Worm (Caenorhabditis elegans): Measurements from ENCODE around the gene nhr-76.

ce11 chrIV:631869-632268 is 4.5 kb downstream of the nhr-76 start:
- TF ChIP-seq nhr-76 (tag; optimal IDR thresholded peaks at IDR 0.05) (no peak), lin-13 (tag; optimal IDR thresholded peaks at IDR 0.05) (no peak), pha-4 (tag; optimal IDR thresholded peaks at IDR 0.05) (no peak), mab-5 (tag; optimal IDR thresholded peaks at IDR 0.05) (no peak), unc-39 (tag; optimal IDR thresholded peaks at IDR 0.05) (no peak), ztf-11 (tag; optimal IDR thresholded peaks at IDR 0.05) (no peak), nhr-28 (tag; optimal IDR thresholded peaks at IDR 0.05) (no peak), sptf-1 (tag; optimal IDR thresholded peaks at IDR 0.05) (no peak), snpc-4 (tag; optimal IDR thresholded peaks at IDR 0.05) (no peak), elt-3 (tag; optimal IDR thresholded peaks at IDR 0.05) (no peak), ham-2 (GFP tag; optimal IDR thresholded peaks at IDR 0.05) (no peak), lsy-2 (tag; optimal IDR thresholded peaks at IDR 0.05) (no peak), drap-1 (GFP tag; optimal IDR thresholded peaks at IDR 0.05) (no peak)
